Worm (Caenorhabditis elegans): ENCODE results near the gene jmjd-1.1.

jmjd-1.1 gene

ce11 chrII:11782493-11782892 lies 23.9 kb upstream of the jmjd-1.1 start, which contains the start of gene F43G6.16 (continued):
- TF ChIP-seq snpc-1.3 (tag; optimal IDR thresholded peaks at IDR 0.05; ENCODE audit: insufficient read depth), result peak; percentile 64
- TF ChIP-seq lin-54 (GFP tag; optimal IDR thresholded peaks at IDR 0.05), result peak; percentile 95
- TF ChIP-seq F10E7.11 (tag; optimal IDR thresholded peaks at IDR 0.05), result no peak
- TF ChIP-seq efl-1 (GFP tag; optimal IDR thresholded peaks at IDR 0.05), result peak; percentile 98
- TF ChIP-seq ceh-40 (GFP tag; IDR thresholded peaks at IDR 0.05), result no peak
- no peak for TF ChIP-seq F37B4.10 (GFP tag; IDR thresholded peaks at IDR 0.05)
- 0 out of 2 replicates have a peak, but pooled peaks have one; percentile 50 for TF ChIP-seq nfyb-1 (GFP tag; IDR thresholded peaks at IDR 0.05)
- peak; percentile 63 for TF ChIP-seq ekl-4 (GFP tag; IDR thresholded peaks at IDR 0.05)
- TF ChIP-seq F57C9.4 (tag; optimal IDR thresholded peaks at IDR 0.05), result no peak
- peak; percentile 82 for TF ChIP-seq rcor-1 (GFP tag; IDR thresholded peaks at IDR 0.05)
- no peak for TF ChIP-seq ztf-22 (GFP tag; optimal IDR thresholded peaks at IDR 0.05)
- TF ChIP-seq nfya-2 (GFP tag; IDR thresholded peaks at IDR 0.05), result no peak
- TF ChIP-seq tbp1 (GFP tag; optimal IDR thresholded peaks at IDR 0.05), result peak; percentile 53
- no peak for TF ChIP-seq ama-1 (optimal IDR thresholded peaks at IDR 0.05)
- no peak for TF ChIP-seq ama-1 (GFP tag; optimal IDR thresholded peaks at IDR 0.05)
- peak; percentile 99 for TF ChIP-seq xnd-1 (tag; optimal IDR thresholded peaks at IDR 0.05)
- TF ChIP-seq attf-6 (GFP tag; IDR thresholded peaks at IDR 0.05), result peak; percentile 73; the same call in 1 of the 2 replicates
- TF ChIP-seq nfya-1 (tag; optimal IDR thresholded peaks at IDR 0.05; ENCODE audit: borderline replicate concordance, insufficient read depth), result no peak
- peak; percentile 97 for TF ChIP-seq dpl-1 (GFP tag; optimal IDR thresholded peaks at IDR 0.05)
- TF ChIP-seq mes-4 (tag; optimal IDR thresholded peaks at IDR 0.05), result no peak
- peak; percentile 92 for TF ChIP-seq snpc-3.4 (tag; optimal IDR thresholded peaks at IDR 0.05)
- no peak for TF ChIP-seq Y56A3A.18 (GFP tag; IDR thresholded peaks at IDR 0.05)
- peak; percentile 28; the same call in 1 of the 2 replicates for TF ChIP-seq aptf-2 (GFP tag; conservative IDR thresholded peaks at IDR 0.05)
- no peak for TF ChIP-seq lin-40 (tag; optimal IDR thresholded peaks at IDR 0.05)
- no peak for TF ChIP-seq F55B11.4 (tag; optimal IDR thresholded peaks at IDR 0.05; ENCODE audit: borderline replicate concordance, insufficient read depth)
- no peak for TF ChIP-seq tbx-9 (tag; optimal IDR thresholded peaks at IDR 0.05; ENCODE audit: borderline replicate concordance)
- TF ChIP-seq F23B12.7 (tag; optimal IDR thresholded peaks at IDR 0.05; ENCODE audit: insufficient read depth), result peak; percentile 74
- no peak for TF ChIP-seq mxl-1 (tag; optimal IDR thresholded peaks at IDR 0.05)
- no peak for TF ChIP-seq F52B5.7 (tag; optimal IDR thresholded peaks at IDR 0.05)
- TF ChIP-seq Y53F4B.3 (GFP tag; IDR thresholded peaks at IDR 0.05), result no peak; the same call in 1 of the 2 replicates
- TF ChIP-seq die-1 (tag; optimal IDR thresholded peaks at IDR 0.05), result no peak
- TF ChIP-seq hlh-12 (tag; optimal IDR thresholded peaks at IDR 0.05), result no peak
- TF ChIP-seq lag-1 (GFP tag; IDR thresholded peaks at IDR 0.05), result no peak
- peak; percentile 71 for TF ChIP-seq him-1 (tag; optimal IDR thresholded peaks at IDR 0.05)
- TF ChIP-seq lsl-1 (GFP tag; optimal IDR thresholded peaks at IDR 0.05), result peak; percentile 99
- TF ChIP-seq athp-1 (tag; optimal IDR thresholded peaks at IDR 0.05), result peak; percentile 51
- TF ChIP-seq Y67H2A.10 (GFP tag; conservative IDR thresholded peaks at IDR 0.05), result no peak
- peak; percentile 60 for TF ChIP-seq ceh-100 (GFP tag; IDR thresholded peaks at IDR 0.05)
- TF ChIP-seq akir-1 (GFP tag; optimal IDR thresholded peaks at IDR 0.05), result no peak
- no peak for TF ChIP-seq nhr-27 (tag; optimal IDR thresholded peaks at IDR 0.05)
- TF ChIP-seq nhr-179 (tag; optimal IDR thresholded peaks at IDR 0.05), result no peak
- no peak for TF ChIP-seq nhr-80 (tag; optimal IDR thresholded peaks at IDR 0.05)
- no peak for TF ChIP-seq ets-4 (GFP tag; optimal IDR thresholded peaks at IDR 0.05)
- no peak for TF ChIP-seq bed-2 (GFP tag; IDR thresholded peaks at IDR 0.05)
- peak; percentile 77 for TF ChIP-seq lir-1 (GFP tag; conservative IDR thresholded peaks at IDR 0.05)
- TF ChIP-seq cebp-1 (GFP tag; IDR thresholded peaks at IDR 0.05), result no peak
- TF ChIP-seq cebp-1 (tag; optimal IDR thresholded peaks at IDR 0.05), result no peak
- TF ChIP-seq sdz-38 (tag; optimal IDR thresholded peaks at IDR 0.05), result no peak
- TF ChIP-seq somi-1 (GFP tag; optimal IDR thresholded peaks at IDR 0.05), result no peak
- no peak for TF ChIP-seq attf-5 (GFP tag; optimal IDR thresholded peaks at IDR 0.05)
